Worm (Caenorhabditis elegans): ENCODE measurements around the gene cnc-5.

The cnc-5 gene

ce11 chrV:1431702-1432187 is 13.4 kb upstream of the cnc-5 start, which contains the start of gene ges-1:
Gene ges-1 (minus strand): TSS chrV:1432137.
- TF ChIP-seq ceh-13 (GFP tag; optimal IDR thresholded peaks at IDR 0.05) (no peak), sea-1 (GFP tag; conservative IDR thresholded peaks at IDR 0.05) (no peak), aly-1 (tag; optimal IDR thresholded peaks at IDR 0.05) (no peak), hmbx-1 (tag; optimal IDR thresholded peaks at IDR 0.05) (no peak), F13C5.2 (tag; optimal IDR thresholded peaks at IDR 0.05) (no peak), ama-1 (optimal IDR thresholded peaks at IDR 0.05) (no peak), ceh-36 (tag; optimal IDR thresholded peaks at IDR 0.05) (no peak), ets-7 (tag; optimal IDR thresholded peaks at IDR 0.05) (no peak), tbx-37 (GFP tag; conservative IDR thresholded peaks at IDR 0.05) (no peak), flt-1 (GFP tag; IDR thresholded peaks at IDR 0.05) (no peak), tra-4 (tag; optimal IDR thresholded peaks at IDR 0.05) (no peak), tbx-11 (GFP tag; IDR thresholded peaks at IDR 0.05) (no peak), scrt-1 (GFP tag; IDR thresholded peaks at IDR 0.05) (no peak), pes-1 (GFP tag; IDR thresholded peaks at IDR 0.05) (no peak), B0310.2 (tag; optimal IDR thresholded peaks at IDR 0.05) (no peak), hmg-4 (GFP tag; optimal IDR thresholded peaks at IDR 0.05) (no peak), hnd-1 (tag; optimal IDR thresholded peaks at IDR 0.05) (no peak)

ce11 chrV:1432500-1433418 is 12.4 kb upstream of the cnc-5 start:
- TF ChIP-seq hnd-1 (tag; optimal IDR thresholded peaks at IDR 0.05) (no peak), tbx-11 (GFP tag; IDR thresholded peaks at IDR 0.05) (no peak), hmg-4 (GFP tag; optimal IDR thresholded peaks at IDR 0.05) (no peak), scrt-1 (GFP tag; IDR thresholded peaks at IDR 0.05) (no peak), hmbx-1 (tag; optimal IDR thresholded peaks at IDR 0.05) (no peak), pes-1 (GFP tag; IDR thresholded peaks at IDR 0.05) (no peak), flt-1 (GFP tag; IDR thresholded peaks at IDR 0.05) (no peak), sea-1 (GFP tag; conservative IDR thresholded peaks at IDR 0.05) (no peak), B0310.2 (tag; optimal IDR thresholded peaks at IDR 0.05) (no peak)

ce11 chrV:1433419-1433765 is 11.8 kb upstream of the cnc-5 start:
- no peak for TF ChIP-seq tbx-37 (GFP tag; conservative IDR thresholded peaks at IDR 0.05)
- no peak for TF ChIP-seq hnd-1 (tag; optimal IDR thresholded peaks at IDR 0.05)
- TF ChIP-seq flt-1 (GFP tag; IDR thresholded peaks at IDR 0.05), result no peak
- TF ChIP-seq hmg-4 (GFP tag; optimal IDR thresholded peaks at IDR 0.05), result no peak
- no peak for TF ChIP-seq tra-4 (tag; optimal IDR thresholded peaks at IDR 0.05)
- TF ChIP-seq pes-1 (GFP tag; IDR thresholded peaks at IDR 0.05), result no peak
- TF ChIP-seq sea-1 (GFP tag; conservative IDR thresholded peaks at IDR 0.05), result no peak
- no peak for TF ChIP-seq ceh-36 (tag; optimal IDR thresholded peaks at IDR 0.05)
- TF ChIP-seq tbx-11 (GFP tag; IDR thresholded peaks at IDR 0.05), result no peak

- TF ChIP-seq F13C5.2 (tag; optimal IDR thresholded peaks at IDR 0.05), result no peak
- TF ChIP-seq tbx-37 (GFP tag; conservative IDR thresholded peaks at IDR 0.05), result no peak
Observed at ce11 chrV:1434398-1434797, 10.8 kb upstream of the cnc-5 start.

ce11 chrV:1435106-1435505 is 10.1 kb upstream of the cnc-5 start:
- TF ChIP-seq B0310.2 (tag; optimal IDR thresholded peaks at IDR 0.05) (no peak), hmbx-1 (tag; optimal IDR thresholded peaks at IDR 0.05) (no peak), tbx-11 (GFP tag; IDR thresholded peaks at IDR 0.05) (no peak), hnd-1 (tag; optimal IDR thresholded peaks at IDR 0.05) (no peak), aly-1 (tag; optimal IDR thresholded peaks at IDR 0.05) (no peak), tbx-37 (GFP tag; conservative IDR thresholded peaks at IDR 0.05) (no peak)

ce11 chrV:1438205-1438604 is 7.0 kb upstream of the cnc-5 start:
- TF ChIP-seq F13C5.2 (tag; optimal IDR thresholded peaks at IDR 0.05) (no peak), aly-1 (tag; optimal IDR thresholded peaks at IDR 0.05) (no peak)

- TF ChIP-seq hmbx-1 (tag; optimal IDR thresholded peaks at IDR 0.05) (no peak), tbx-37 (GFP tag; conservative IDR thresholded peaks at IDR 0.05) (no peak), ceh-36 (tag; optimal IDR thresholded peaks at IDR 0.05) (no peak), hnd-1 (tag; optimal IDR thresholded peaks at IDR 0.05) (no peak), sea-1 (GFP tag; conservative IDR thresholded peaks at IDR 0.05) (no peak), scrt-1 (GFP tag; IDR thresholded peaks at IDR 0.05) (no peak), ets-7 (tag; optimal IDR thresholded peaks at IDR 0.05) (no peak)
Observed at ce11 chrV:1438832-1439231, 6.3 kb upstream of the cnc-5 start, which contains the start of gene R09B5.11. Gene R09B5.11 (plus strand): TSS chrV:1439205.

- TF ChIP-seq ets-7 (tag; optimal IDR thresholded peaks at IDR 0.05) (no peak), hmg-4 (GFP tag; optimal IDR thresholded peaks at IDR 0.05) (no peak), tra-4 (tag; optimal IDR thresholded peaks at IDR 0.05) (no peak), F13C5.2 (tag; optimal IDR thresholded peaks at IDR 0.05) (no peak), scrt-1 (GFP tag; IDR thresholded peaks at IDR 0.05) (no peak), flt-1 (GFP tag; IDR thresholded peaks at IDR 0.05) (no peak), hnd-1 (tag; optimal IDR thresholded peaks at IDR 0.05) (no peak)
Observed at ce11 chrV:1442042-1442441, 3.1 kb upstream of the cnc-5 start, which contains the start of gene cnc-11. Gene cnc-11 (plus strand): TSS chrV:1442342.

Data from whole organism, early embryonic.